Worm (Caenorhabditis elegans) whole organism, L3 larva: Measurements from ENCODE around the gene Y4C6A.3.

Source experiments
- ama-1 ChIP-seq: fragments of 150-350 bp; optimal IDR thresholded peaks from 2 replicates; lab custom pipeline; 2018
- elt-1 ChIP-seq: fragments of 150-350 bp; optimal IDR thresholded peaks from 2 replicates; lab custom pipeline; 2014; ENCODE audit warnings: missing biosample characterization, missing genetic modification characterization
- elt-2 ChIP-seq: sonication (generic microtip); optimal IDR thresholded peaks from 2 replicates; lab custom pipeline; 2016; ENCODE audit warnings: missing genetic modification reagents, mild to moderate bottlenecking, missing genetic modification characterization, missing compliant biosample characterization
- lin-39 ChIP-seq: fragments of 150-350 bp; optimal IDR thresholded peaks from 2 replicates; lab custom pipeline; 2018; ENCODE audit warnings: missing biosample characterization, missing genetic modification reagents, missing genetic modification characterization
- nhr-25 ChIP-seq: sonication (generic microtip); optimal IDR thresholded peaks from 2 replicates; lab custom pipeline; 2017; ENCODE audit warnings: missing biosample characterization, missing genetic modification characterization
- pha-4 ChIP-seq: fragments of 150-350 bp; optimal IDR thresholded peaks from 2 replicates; lab custom pipeline; 2014; ENCODE audit warnings: missing biosample characterization, missing genetic modification reagents, missing genetic modification characterization
- snpc-4 ChIP-seq: fragments of 150-350 bp; optimal IDR thresholded peaks from 2 replicates; lab custom pipeline; 2014; ENCODE audit warnings: missing biosample characterization, missing genetic modification characterization
- tbx-2 ChIP-seq: sonication (generic microtip); optimal IDR thresholded peaks from 2 replicates; lab custom pipeline; 2016; ENCODE audit warnings: mild to moderate bottlenecking, missing genetic modification characterization, missing compliant biosample characterization
- ztf-4 ChIP-seq: fragments of 150-350 bp; optimal IDR thresholded peaks from 2 replicates; lab custom pipeline; 2014; ENCODE audit warnings: missing biosample characterization, missing genetic modification characterization

DNA sequence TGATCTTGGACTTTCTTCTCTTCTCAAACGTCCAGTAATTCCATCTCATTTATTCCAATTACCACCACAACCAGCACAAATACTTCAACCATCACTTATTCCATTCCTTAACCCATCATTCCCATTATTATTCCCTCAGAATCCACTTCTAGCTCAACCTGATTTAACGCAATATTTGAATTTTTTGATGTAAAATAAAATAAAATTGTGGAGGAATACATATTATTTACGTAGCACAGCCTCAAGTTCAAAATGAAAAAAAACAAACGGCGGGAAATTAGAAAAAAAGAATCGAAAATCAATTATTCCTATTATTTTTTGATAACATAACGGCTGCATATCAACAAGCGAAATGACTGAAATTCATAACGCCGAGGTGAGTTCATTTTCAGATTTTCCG, 50.6 kb downstream of the Y4C6A.3 start, which contains the start of gene ZK616.61:
- TF ChIP-seq ama-1 (lab: Kevin White, UChicago) (no peak), elt-1 (no peak), elt-2 (tag; lab: Kevin White, UChicago) (no peak), pha-4 (tag; lab: Kevin White, UChicago) (no peak), nhr-25 (tag; lab: Kevin White, UChicago) (no peak), tbx-2 (no peak), lin-39 (tag; lab: Kevin White, UChicago) (no peak), snpc-4 (tag; lab: Kevin White, UChicago) (no peak), ztf-4 (no peak)
